Fruit fly (Drosophila melanogaster) ovary, adult (tissue): ENCODE results near the gene Eip93F.

ENCODE experiments used
- CG17801 ChIP-seq: fragments of 200-800 bp; optimal IDR thresholded peaks from 2 replicates; lab custom pipeline; 2019; ENCODE audit warnings: missing biosample characterization, mild to moderate bottlenecking, missing genetic modification characterization, moderate library complexity; ENCODE audit not compliant: partially characterized antibody

The Eip93F gene

DNA sequence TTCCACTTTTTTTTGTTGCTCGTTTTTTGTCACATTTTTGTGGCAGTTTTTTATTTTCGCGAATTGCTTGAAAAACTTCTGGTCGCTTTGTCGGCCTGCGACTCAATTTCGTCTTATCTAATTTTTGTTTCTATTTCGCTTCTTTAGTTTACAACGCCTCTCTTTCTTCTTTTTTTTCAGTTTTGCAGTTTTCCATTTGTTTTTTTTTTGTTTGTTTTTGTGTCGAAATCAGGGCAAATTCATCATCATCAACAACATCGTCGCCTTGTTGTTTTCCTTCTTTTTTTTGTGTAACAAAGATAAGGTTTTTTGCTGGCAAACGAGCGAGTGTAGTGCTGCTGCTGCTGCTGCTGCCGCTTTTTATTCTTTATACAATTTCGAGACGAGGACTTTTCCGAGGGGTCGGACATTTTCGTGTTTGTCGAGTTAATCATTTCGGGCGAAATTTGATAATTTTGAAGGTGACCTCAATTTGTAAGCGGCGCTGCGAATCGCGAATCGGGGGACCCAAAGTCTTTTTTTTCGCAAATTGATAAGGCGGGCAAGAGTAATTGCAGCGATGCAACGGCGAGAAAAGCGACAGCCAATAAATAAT is 5.2 kb downstream of the Eip93F start:
- TF ChIP-seq CG17801, result no peak

DNA sequence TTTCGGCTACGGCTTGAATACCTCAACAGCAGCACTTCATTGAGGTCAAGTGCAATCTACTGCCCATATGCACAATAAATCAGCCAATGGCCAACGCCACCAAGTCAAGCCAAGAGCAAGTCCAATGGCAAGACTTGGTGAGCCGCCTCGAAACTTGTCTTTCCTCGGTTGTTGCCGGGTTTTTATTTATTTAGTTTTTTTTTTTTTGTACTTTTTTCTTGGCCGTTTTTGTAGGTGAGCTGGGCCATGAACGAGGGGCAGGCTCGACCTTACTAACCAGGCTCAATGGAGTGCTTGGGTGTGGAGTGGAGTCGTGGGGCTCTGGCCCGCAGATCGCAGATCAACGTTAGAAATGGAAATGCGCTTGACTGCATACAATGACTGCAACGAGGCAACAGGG is 7.4 kb downstream of the Eip93F start:
- TF ChIP-seq CG17801, result no peak

DNA sequence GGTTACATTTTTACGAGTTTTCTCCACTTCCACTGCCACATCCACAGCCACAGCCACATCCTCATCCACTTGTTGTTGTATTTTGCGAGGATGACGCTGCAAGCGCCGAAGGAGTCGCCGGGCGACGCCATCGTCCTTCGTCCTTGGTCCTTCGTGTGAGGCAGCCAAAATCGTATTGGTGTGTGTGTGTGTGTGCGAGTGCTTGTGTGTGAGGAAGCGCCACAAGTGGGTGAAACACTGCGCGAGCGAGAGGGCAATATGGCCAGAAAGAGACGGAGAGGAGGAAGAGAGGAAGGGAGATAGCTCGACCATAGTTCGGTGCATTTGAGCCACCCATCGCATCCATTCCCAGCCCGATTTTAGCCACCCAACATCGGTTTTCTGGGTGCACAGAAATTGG is 15.5 kb downstream of the Eip93F start:
- no peak for TF ChIP-seq CG17801

DNA sequence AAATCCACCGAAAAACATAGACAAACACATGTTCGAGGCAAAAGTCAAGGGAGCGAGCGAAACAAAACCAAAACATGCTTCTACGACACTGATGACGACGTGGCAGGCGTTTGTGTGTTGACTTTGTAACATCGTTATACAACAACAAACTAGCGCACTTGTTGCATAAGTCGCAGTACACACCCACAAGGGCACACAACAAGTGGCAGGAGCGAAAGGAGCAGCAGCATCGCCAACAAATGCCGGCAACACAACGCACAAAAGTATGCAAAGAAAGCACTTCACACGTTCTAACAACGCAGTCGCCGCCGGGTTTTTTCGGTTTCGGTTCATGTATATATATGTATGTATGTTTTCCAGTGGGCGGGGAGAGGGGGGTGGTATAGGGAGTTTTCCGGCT is 18.9 kb downstream of the Eip93F start:
- TF ChIP-seq CG17801, result no peak

DNA sequence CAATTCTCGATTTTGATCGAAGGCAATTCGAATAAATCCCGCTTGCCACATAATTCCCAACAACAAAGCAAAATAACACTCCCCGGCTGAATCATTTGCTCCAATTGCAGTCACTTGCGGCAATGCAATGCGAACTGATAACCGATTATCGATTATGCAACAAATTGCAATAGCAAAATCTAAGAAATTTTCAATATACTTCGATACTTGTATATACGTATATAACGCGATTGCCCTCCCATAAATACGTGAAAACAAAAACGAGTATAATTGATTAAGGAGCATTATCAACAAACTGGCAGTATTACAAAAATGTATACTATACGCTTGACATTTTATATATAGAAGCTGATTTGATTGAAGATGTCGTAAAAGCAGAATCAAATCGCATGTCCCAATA is 20.9 kb downstream of the Eip93F start:
- no peak for TF ChIP-seq CG17801

DNA sequence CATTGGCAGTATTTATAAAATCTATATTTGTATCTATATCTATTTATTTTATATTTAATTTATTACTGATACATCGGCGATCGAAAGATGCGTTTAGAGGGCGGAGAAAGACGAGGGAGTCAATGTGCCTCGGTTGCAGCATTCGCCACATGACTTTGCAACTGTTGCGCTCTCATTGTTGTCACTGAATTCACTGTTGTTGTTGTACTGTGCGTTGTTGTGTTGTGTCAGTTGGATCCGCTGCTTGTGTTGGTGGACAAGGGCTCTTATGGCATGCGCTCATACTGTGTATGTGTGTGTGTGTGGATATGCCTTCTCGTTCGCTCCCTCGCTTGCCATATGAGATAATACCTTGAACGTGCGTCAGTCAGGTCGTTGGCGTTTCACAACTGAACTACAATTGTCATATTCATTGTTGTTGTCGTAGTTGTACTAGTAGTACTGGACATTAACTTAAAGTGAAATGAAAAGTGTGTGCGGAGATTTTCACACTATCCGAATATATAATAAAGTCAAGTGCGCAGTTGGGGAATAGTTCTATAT is 21.7 kb downstream of the Eip93F start:
- no peak for TF ChIP-seq CG17801

DNA sequence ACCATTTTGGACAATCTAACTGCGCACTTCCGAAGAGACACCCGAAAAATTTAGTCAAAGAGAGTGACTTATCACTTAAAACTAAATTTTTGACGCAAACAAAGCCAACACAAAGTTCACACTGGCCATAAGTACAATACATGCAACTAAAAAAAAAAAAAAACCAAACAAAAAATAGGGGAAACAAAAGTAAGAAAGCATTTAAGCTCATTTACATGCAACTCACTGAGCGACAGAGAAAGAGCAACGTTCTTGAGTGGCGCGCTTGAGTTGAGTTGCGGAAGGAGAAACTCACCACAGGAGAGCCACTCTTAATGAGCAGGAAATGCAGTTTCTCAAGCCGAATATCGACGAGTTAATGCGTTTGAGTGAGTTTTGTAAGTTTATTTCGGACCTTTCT is 22.2 kb downstream of the Eip93F start:
- no peak for TF ChIP-seq CG17801

DNA sequence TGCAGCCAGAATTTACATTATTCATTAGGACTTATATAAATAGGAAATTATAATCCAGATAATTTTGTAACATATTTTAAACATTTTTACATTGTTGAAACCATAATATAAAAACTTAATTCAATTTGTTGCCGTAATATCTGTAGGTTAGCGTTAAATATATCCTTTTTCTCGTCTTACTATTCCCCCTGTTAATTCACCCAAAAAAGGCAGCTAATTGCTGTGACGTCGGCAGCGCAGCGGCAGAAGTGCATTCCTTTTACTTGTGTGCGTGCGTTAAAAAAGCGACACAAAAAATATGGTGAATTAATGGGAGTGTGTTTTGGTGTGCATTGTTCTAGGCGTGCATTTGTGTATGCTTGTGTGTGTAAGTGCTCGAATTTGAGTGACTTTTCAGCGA is 22.6 kb downstream of the Eip93F start:
- no peak for TF ChIP-seq CG17801

DNA sequence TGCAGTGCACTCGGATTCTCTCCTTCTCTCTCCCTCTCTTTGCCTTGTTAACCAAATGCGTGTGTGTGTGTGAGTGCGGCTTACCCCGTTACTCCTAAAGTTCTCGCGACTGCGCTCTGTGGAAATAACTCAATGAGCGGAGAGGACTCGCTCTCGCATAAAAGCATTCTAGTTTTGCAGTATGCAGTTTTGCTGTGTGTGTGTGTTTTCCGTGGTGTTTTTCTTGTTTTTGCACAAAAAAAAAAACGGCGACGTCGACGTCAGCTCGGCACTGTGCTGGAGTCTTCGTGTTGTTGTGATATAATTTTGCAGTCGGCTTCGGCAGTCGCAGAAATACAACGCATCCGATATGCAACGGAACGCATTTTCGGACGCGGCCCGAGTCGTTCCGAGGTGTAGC is 23.2 kb downstream of the Eip93F start:
- peak; percentile 63 for TF ChIP-seq CG17801

DNA sequence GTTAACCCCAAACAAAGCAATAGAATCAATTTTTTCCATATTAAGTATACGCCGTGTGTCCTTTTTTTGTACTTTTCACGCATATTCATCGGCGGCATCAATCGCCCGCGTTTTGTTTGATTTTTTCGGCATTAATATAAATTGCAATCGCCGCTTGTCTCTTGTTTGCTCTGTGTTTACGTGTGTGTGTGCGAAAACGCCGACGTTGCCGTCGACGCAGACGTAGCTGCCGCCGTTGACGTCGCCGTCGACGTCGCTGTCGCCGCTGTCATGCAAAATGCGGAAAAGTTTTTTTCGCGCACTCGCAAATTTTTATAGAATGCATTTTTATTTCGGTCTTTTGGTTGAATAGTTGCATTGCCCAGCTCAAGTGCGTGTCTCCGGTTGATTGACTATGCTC is 24.1 kb downstream of the Eip93F start:
- no peak for TF ChIP-seq CG17801

DNA sequence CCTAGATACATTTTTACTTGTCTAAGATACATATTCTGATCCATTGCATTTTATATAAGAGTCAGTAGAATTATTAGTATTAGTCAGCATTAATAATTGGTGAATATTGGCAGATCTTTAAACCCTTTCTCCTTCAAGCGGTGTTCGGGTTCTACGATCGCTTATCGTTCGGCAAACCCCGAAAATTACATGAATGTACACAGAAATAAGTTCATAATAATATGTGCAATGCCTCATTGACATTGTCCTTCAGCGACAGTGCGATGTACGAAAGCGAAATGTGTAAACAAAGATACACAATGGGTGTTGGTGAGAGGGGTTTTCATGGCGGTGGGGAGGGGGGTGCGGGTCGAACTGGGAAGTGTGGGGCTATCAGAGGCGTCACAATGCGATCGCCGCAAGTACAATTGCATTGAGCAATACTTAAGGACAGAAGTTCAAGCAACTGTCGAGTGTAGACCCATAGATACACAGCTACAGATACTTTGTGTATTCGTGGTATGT is 27.5 kb downstream of the Eip93F start:
- TF ChIP-seq CG17801, result no peak

DNA sequence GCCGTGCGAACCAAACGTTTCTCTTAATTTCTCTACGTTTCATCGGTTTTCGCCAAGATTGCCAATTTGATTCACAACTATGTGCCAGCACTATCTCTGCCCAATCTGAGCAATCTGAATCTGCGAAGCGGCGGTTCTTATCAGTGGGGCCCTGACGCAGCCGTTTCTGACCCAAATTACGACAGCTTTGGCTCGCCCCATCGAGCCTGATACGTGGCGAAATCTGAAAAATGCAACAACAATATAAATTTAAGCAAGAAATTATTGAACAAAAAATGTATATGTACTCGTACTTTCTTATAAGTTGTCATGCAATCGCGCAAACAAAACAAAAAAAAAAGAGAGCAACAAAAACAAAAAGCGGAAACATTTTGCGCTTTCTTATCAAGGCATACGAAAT is 28.0 kb downstream of the Eip93F start:
- TF ChIP-seq CG17801, result no peak

DNA sequence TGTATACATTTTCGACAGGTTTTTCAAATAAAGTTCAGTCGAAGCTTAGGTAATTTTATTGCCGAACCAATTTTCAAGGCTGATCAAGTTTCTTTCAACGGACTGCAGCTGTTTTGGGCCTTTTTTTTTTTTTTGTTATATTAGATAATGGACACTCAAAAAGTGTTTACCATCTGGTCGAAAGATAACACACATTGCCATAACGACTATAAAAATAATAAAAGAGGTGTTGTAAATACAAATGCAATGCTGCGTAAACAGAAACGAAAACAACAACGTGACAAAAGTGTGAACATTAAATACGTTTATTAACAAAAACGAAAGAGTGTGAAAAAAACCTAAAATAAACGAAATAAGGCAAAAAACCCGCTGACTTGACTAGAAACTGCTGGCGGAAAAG is 28.9 kb downstream of the Eip93F start:
- TF ChIP-seq CG17801, result peak; percentile 10

DNA sequence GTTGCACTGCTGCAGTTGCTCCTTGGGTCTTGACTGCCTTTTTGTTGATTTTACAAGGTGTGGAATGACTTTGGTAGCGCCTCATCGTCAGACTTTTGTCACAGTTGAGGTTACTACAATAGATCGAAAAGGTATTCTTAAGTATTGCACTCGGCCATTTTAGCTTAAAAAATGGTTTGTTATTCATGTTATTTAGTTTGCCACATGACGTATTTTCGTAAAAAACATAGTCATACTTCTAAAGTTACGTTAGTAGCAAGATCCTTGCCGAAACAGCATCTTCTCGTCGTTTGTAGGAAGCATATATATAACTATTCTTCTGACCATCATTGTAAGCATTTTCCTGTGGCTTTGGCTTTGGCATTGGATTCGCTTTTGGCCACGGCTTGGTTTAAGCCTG is 30.5 kb downstream of the Eip93F start:
- no peak for TF ChIP-seq CG17801

DNA sequence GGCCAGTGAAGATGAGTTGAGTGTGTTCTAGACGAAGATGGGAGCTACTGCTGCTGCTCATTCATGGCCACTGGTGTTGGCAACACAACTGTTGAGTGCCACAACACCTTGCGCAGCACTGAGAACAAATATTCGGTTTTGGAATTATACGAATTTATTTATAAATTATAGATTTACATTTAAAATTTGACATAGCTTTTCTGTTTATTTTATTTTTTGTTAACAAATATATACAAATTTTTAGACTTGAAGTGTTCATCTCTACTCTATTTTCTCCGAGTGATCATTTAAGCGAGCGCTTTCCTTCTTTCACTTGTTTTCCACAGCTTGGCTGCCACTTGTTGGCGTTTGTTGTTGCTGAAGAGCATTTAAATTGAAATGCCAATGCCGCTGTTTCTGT is 38.6 kb downstream of the Eip93F start:
- TF ChIP-seq CG17801, result no peak

DNA sequence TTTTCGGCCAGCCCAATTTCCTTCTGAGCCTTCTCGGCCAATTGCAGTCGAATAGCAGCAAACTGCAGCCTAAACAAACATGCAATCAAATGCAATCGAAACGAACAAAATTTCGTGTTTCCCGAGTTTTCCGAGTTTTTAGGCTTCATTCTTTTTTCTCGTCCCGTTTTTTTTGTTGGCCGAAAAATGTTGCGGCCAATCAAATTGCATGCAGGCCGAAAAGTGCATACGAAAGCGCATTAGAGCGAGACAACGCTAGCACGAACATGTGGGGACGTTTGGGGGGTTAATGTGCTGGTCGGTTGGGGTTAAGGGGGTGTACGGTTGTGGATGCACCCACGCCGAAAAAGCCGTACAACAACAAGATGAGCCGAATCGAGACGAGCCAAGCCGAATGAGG is 40.9 kb downstream of the Eip93F start:
- TF ChIP-seq CG17801, result no peak

DNA sequence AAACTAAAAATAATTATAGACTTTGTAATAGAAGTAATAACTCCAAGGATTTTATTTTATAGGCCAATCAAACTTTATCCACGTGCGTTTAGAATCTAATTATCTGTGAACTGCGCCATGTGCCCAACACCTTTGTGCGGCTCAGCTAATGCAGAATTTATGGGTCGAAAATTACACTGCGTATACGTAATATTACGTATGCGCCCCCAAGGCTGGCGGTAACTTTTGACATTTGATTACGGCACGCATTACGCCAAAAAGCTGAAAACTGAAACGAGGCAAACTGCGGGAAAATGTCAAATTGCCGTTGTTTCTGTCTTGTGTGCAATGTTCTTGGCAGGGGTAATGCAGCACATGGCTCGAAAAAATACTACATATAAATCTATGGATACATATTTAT is 42.7 kb downstream of the Eip93F start:
- TF ChIP-seq CG17801, result no peak

DNA sequence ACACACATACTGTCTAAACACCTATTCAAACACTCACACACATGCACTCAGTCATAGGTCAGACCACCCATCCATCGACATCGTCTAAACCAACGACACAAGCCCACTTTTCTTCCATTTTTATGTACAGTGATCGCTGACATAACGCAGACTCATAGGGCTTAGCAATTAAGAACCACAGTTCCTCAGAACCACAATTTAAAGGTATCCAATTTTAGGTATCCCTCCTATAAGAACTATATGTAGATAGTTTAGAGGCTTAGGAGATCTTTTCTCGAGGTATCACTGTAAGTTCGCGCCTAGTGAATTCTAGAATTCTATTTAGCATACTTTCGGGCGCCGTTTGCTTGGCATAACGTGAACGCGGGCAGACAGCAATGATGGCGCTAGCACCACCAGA is 44.0 kb downstream of the Eip93F start:
- peak; percentile 10 for TF ChIP-seq CG17801

DNA sequence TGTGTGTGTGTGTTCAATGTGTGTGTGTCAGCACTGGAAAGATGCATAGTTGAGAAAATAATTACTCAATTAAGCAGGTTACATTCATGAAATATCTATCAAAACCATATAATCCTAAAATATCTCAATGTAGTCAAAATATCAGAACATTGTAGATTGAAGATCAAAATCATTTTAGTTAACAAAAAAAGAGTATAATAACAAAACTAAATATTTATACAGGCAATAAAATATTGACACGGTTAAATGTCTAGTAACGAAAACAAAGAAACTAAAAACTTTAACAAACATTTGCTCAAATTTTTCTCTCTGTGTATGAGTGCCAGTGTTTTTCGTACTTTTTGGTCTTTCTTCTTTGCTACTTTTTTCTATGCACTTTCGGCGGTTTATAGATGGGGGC is 50.0 kb downstream of the Eip93F start:
- TF ChIP-seq CG17801, result no peak
